Fruit fly (Drosophila melanogaster): ENCODE measurements around the gene Sox21b.

DNA sequence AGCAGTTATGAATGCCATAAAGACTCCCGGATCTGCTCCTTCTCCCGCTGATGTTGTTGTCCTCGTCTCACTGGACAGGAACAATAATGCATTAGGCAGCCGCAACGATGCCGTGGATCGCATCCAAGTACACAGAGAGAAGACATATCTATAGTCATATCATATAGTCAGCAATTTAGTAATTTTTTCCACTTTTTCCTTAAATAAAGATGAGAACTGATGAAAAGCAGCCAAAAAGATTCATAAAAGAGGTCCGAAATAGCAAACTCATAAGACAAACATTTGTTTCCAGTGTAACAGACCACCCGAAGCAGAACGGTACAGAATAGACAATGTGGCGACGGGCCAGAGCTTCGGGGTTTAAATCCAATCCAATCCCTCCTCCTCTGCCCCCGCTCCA is 39.4 kb upstream of the Sox21b start:
- no peak for TF ChIP-seq CG5204 (GFP tag; optimal IDR thresholded peaks at IDR 0.05)
- TF ChIP-seq bab1 (GFP tag; optimal IDR thresholded peaks at IDR 0.05), result no peak
- TF ChIP-seq cic (GFP tag; optimal IDR thresholded peaks at IDR 0.05), result no peak
- TF ChIP-seq kay (GFP tag; ENCODE audit: borderline replicate concordance), result no peak
- no peak for TF ChIP-seq cnc (optimal IDR thresholded peaks at IDR 0.05)
- no peak for TF ChIP-seq Mnt (GFP tag; optimal IDR thresholded peaks at IDR 0.05)
- no peak for TF ChIP-seq pad (GFP tag; optimal IDR thresholded peaks at IDR 0.05)
- TF ChIP-seq tj (GFP tag; optimal IDR thresholded peaks at IDR 0.05), result no peak
- no peak for TF ChIP-seq Crg-1 (GFP tag; optimal IDR thresholded peaks at IDR 0.05)
- TF ChIP-seq Clk (GFP tag; optimal IDR thresholded peaks at IDR 0.05), result no peak
- TF ChIP-seq CG33017 (tag; optimal IDR thresholded peaks at IDR 0.05), result no peak
- no peak for TF ChIP-seq CG11617 (GFP tag; optimal IDR thresholded peaks at IDR 0.05)
- no peak for TF ChIP-seq ovo (GFP tag; optimal IDR thresholded peaks at IDR 0.05)

All from whole organism, adult.